Fruit fly (Drosophila melanogaster) whole organism, embryonic: ENCODE measurements around the gene Scamp.

ENCODE experiments used
- Adf1 ChIP-seq: fragments of 200-800 bp; sonication (Bioruptor generic); IDR thresholded peaks from 2 replicates; pipeline ENCODE4 v1.3.6; 2022; ENCODE audit warnings: missing biosample characterization, missing genetic modification characterization
- Antp ChIP-seq: fragments of 200-800 bp; sonication (Bioruptor generic); optimal IDR thresholded peaks from 3 replicates; lab custom pipeline; 2016; ENCODE audit warnings: missing biosample characterization, missing genetic modification characterization
- BEAF-32 ChIP-seq: fragments of 200-800 bp; sonication (Bioruptor generic); optimal IDR thresholded peaks from 3 replicates; lab custom pipeline; 2017; ENCODE audit warnings: missing biosample characterization, missing genetic modification characterization, mild to moderate bottlenecking, moderate library complexity, missing genetic modification reagents
- CG11504 ChIP-seq: fragments of 200-800 bp; sonication (Bioruptor generic); optimal IDR thresholded peaks from 3 replicates; lab custom pipeline; 2019; ENCODE audit warnings: missing biosample characterization, mild to moderate bottlenecking, missing genetic modification characterization, moderate library complexity
- CG11696 ChIP-seq: fragments of 200-800 bp; sonication (Bioruptor generic); IDR thresholded peaks from 2 replicates; pipeline ENCODE4 v1.3.6; 2022; ENCODE audit warnings: missing biosample characterization, missing genetic modification characterization
- CG13296 ChIP-seq: fragments of 200-800 bp; sonication (Bioruptor generic); optimal IDR thresholded peaks from 3 replicates; lab custom pipeline; 2018; ENCODE audit warnings: missing biosample characterization, mild to moderate bottlenecking, missing genetic modification characterization
- CG14860 ChIP-seq: fragments of 200-800 bp; sonication (Bioruptor generic); IDR thresholded peaks from 3 replicates; pipeline ENCODE4 v1.3.6; 2022; ENCODE audit warnings: missing biosample characterization, missing genetic modification characterization; ENCODE audit not compliant: partially characterized antibody
- CG15479 ChIP-seq: fragments of 200-800 bp; sonication (Bioruptor generic); optimal IDR thresholded peaks from 3 replicates; lab custom pipeline; 2019; ENCODE audit warnings: missing biosample characterization, mild to moderate bottlenecking, missing genetic modification characterization, moderate library complexity
- CG15514 ChIP-seq: fragments of 200-800 bp; sonication (Bioruptor generic); optimal IDR thresholded peaks from 3 replicates; lab custom pipeline; 2017; ENCODE audit warnings: missing biosample characterization, missing genetic modification characterization, mild to moderate bottlenecking, moderate library complexity, missing genetic modification reagents
- CG1832 ChIP-seq: fragments of 200-800 bp; sonication (Bioruptor generic); optimal IDR thresholded peaks from 2 replicates; lab custom pipeline; 2017; ENCODE audit warnings: missing biosample characterization, mild to moderate bottlenecking, missing genetic modification characterization, inconsistent platforms
- CG2129 ChIP-seq: fragments of 200-800 bp; sonication (Bioruptor generic); IDR thresholded peaks from 2 replicates; pipeline ENCODE4 v1.3.6; 2022; ENCODE audit warnings: missing biosample characterization, missing genetic modification characterization; ENCODE audit not compliant: partially characterized antibody
- CG4360 ChIP-seq: fragments of 200-800 bp; sonication (Bioruptor generic); IDR thresholded peaks from 2 replicates; pipeline ENCODE4 v1.3.6; 2022; ENCODE audit warnings: missing biosample characterization, missing genetic modification characterization
- CG7745 ChIP-seq: fragments of 200-800 bp; sonication (Bioruptor generic); optimal IDR thresholded peaks from 2 replicates; lab custom pipeline; 2018; ENCODE audit warnings: missing biosample characterization, mild to moderate bottlenecking, missing genetic modification characterization, moderate library complexity
- CG8765 ChIP-seq: fragments of 200-800 bp; sonication (Bioruptor generic); IDR thresholded peaks from 2 replicates; pipeline ENCODE4 v1.3.6; 2022; ENCODE audit warnings: missing biosample characterization, missing genetic modification characterization
- CHES-1-like ChIP-seq: fragments of 200-800 bp; sonication (Bioruptor generic); optimal IDR thresholded peaks from 2 replicates; lab custom pipeline; 2016; ENCODE audit warnings: missing biosample characterization, missing genetic modification characterization
- Doc3 ChIP-seq: fragments of 200-800 bp; sonication (Bioruptor generic); IDR thresholded peaks from 3 replicates; pipeline ENCODE4 v1.3.6; 2022; ENCODE audit warnings: missing biosample characterization, missing genetic modification characterization; ENCODE audit not compliant: partially characterized antibody
- E2f2 ChIP-seq: fragments of 200-800 bp; sonication (Bioruptor generic); IDR thresholded peaks from 2 replicates; pipeline ENCODE4 v1.3.6; 2022; ENCODE audit warnings: missing biosample characterization, missing genetic modification characterization
- Med ChIP-seq: fragments of 200-800 bp; sonication (Bioruptor generic); peaks from one replicate; lab custom pipeline; 2016; ENCODE audit warnings: missing biosample characterization, missing genetic modification characterization, mild to moderate bottlenecking, inconsistent platforms, moderate library complexity
- Pdp1 ChIP-seq, 2 experiments: fragments of 200-800 bp; sonication (Bioruptor generic); optimal IDR thresholded peaks; 3 replicates each; lab custom pipeline; 2016; ENCODE audit warnings: missing biosample characterization in 2 of 2, missing genetic modification characterization in 2 of 2, mild to moderate bottlenecking in 1 of 2, moderate library complexity in 1 of 2
- Sry-β ChIP-seq: fragments of 200-800 bp; sonication (Bioruptor generic); optimal IDR thresholded peaks from 2 replicates; lab custom pipeline; 2018; ENCODE audit warnings: missing biosample characterization, mild to moderate bottlenecking, missing genetic modification characterization, moderate library complexity
- Trl ChIP-seq, 3 experiments: fragments of >200 bp in 2 of 3; fragments of 200-800 bp in 1 of 3; sonication (Bioruptor generic) in 1 of 3; optimal IDR thresholded peaks; 2 replicates in 1 of 3; 3 replicates in 2 of 3; lab custom pipeline; 2016 to 2017; ENCODE audit warnings: missing biosample characterization in 1 of 3, missing genetic modification characterization in 1 of 3
- Vsx1 ChIP-seq: fragments of 200-800 bp; sonication (Bioruptor generic); optimal IDR thresholded peaks from 2 replicates; lab custom pipeline; 2017; ENCODE audit warnings: missing biosample characterization, mild to moderate bottlenecking, missing genetic modification characterization, missing genetic modification reagents
- amos ChIP-seq: fragments of 200-800 bp; sonication (Bioruptor generic); IDR thresholded peaks from 2 replicates; pipeline ENCODE4 v1.3.6; 2022; ENCODE audit warnings: missing biosample characterization, missing genetic modification characterization; ENCODE audit not compliant: partially characterized antibody
- ato ChIP-seq: fragments of 200-800 bp; sonication (Bioruptor generic); IDR thresholded peaks from 2 replicates; pipeline ENCODE4 v1.3.6; 2022; ENCODE audit warnings: missing biosample characterization, missing genetic modification characterization; ENCODE audit not compliant: partially characterized antibody
- bbx ChIP-seq: fragments of 200-800 bp; sonication (Bioruptor generic); IDR thresholded peaks from 2 replicates; pipeline ENCODE4 v1.3.6; 2022; ENCODE audit warnings: missing biosample characterization, missing genetic modification characterization; ENCODE audit not compliant: partially characterized antibody
- cg ChIP-seq: fragments of 200-800 bp; sonication (Bioruptor generic); optimal IDR thresholded peaks from 3 replicates; lab custom pipeline; 2019; ENCODE audit warnings: missing biosample characterization, mild to moderate bottlenecking, missing genetic modification characterization, moderate library complexity
- grau ChIP-seq: fragments of 200-800 bp; optimal IDR thresholded peaks from 3 replicates; lab custom pipeline; 2019; ENCODE audit warnings: missing biosample characterization, mild to moderate bottlenecking, missing genetic modification characterization, moderate library complexity
- lab ChIP-seq: fragments of 200-800 bp; sonication (Bioruptor generic); optimal IDR thresholded peaks from 3 replicates; lab custom pipeline; 2017; ENCODE audit warnings: missing biosample characterization, missing genetic modification characterization, mild to moderate bottlenecking, moderate library complexity, missing genetic modification reagents
- nerfin-2 ChIP-seq: fragments of 200-800 bp; sonication (Bioruptor generic); IDR thresholded peaks from 2 replicates; pipeline ENCODE4 v1.3.6; 2022; ENCODE audit warnings: missing biosample characterization, missing genetic modification characterization; ENCODE audit not compliant: partially characterized antibody
- nom ChIP-seq: fragments of 200-800 bp; sonication (Bioruptor generic); optimal IDR thresholded peaks from 2 replicates; lab custom pipeline; 2017; ENCODE audit warnings: missing biosample characterization, missing genetic modification characterization, mild to moderate bottlenecking, moderate library complexity, missing genetic modification reagents
- sna ChIP-seq: fragments of 200-800 bp; sonication (Bioruptor generic); IDR thresholded peaks from 2 replicates; pipeline ENCODE4 v1.3.6; 2022; ENCODE audit warnings: missing biosample characterization, missing genetic modification characterization; ENCODE audit not compliant: partially characterized antibody
- sr ChIP-seq: fragments of 200-800 bp; sonication (Bioruptor generic); IDR thresholded peaks from 3 replicates; pipeline ENCODE4 v1.3.6; 2022; ENCODE audit warnings: missing biosample characterization, missing genetic modification characterization
- vnd ChIP-seq: fragments of 200-800 bp; sonication (Bioruptor generic); IDR thresholded peaks from 3 replicates; pipeline ENCODE4 v1.3.6; 2022; ENCODE audit warnings: missing biosample characterization, missing genetic modification characterization; ENCODE audit not compliant: partially characterized antibody

The Scamp gene

DNA sequence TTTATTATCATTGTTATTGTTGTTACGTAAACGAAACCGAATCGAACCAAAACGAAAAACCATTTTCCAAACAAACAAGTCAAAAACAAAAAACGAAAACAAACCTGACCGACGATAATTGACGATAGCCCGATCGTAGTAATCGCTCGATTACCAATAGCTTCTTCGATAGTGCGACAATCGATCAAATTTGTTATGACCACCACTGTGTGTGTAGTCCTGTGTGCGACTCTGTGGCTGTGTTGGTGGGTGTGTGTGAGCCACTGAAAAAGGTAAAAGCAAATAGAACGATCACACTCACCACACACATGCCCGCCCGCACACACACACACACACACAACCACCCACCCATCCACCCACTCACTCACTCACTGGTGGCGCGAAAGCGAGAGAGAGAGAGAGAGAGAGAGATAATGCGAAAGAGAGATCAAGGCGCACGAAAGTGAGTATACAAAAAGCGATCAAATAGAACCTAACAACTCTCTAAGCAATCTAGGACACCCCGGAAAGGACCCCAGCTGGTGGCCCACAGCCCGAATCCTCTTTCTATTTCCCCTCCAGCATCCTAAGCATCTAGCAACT, 34.9 kb upstream of the Scamp start (continued):
- TF ChIP-seq cg (GFP tag; lab: Kevin White, UChicago) (peak; percentile 80), CG14860 (GFP tag; lab: Robert Waterston, UW) (peak; percentile 56; the same call in 1 of the 3 replicates), Doc3 (GFP tag; lab: Robert Waterston, UW) (0 out of 3 replicates have a peak, but pooled peaks have one; percentile 20), vnd (0 out of 3 replicates have a peak, but pooled peaks have one; percentile 44), CHES-1-like (GFP tag; lab: Kevin White, UChicago) (no peak), lab (no peak), nerfin-2 (GFP tag; lab: Robert Waterston, UW) (peak; percentile 58; the same call in 1 of the 2 replicates), bbx (GFP tag; lab: Robert Waterston, UW) (peak; percentile 76), sr (peak; percentile 95), CG2129 (no peak), Antp (no peak), grau (tag; lab: Kevin White, UChicago) (no peak), Sry-β (GFP tag; lab: Kevin White, UChicago) (no peak), Pdp1 (GFP tag; optimal IDR thresholded peaks at IDR 0.05; lab: Kevin White, UChicago) (peak in 1 of 2 experiments; percentile 29), amos (peak; percentile 57; the same call in 1 of the 2 replicates), E2f2 (GFP tag; lab: Robert Waterston, UW) (0 out of 2 replicates have a peak, but pooled peaks have one; percentile 29), CG1832 (GFP tag; lab: Kevin White, UChicago) (peak; percentile 60), BEAF-32 (GFP tag; lab: Kevin White, UChicago) (peak; percentile 40), CG15514 (GFP tag; lab: Kevin White, UChicago) (peak; percentile 3), ato (GFP tag; lab: Robert Waterston, UW) (peak; percentile 60; the same call in 1 of the 2 replicates), sna (GFP tag; lab: Robert Waterston, UW) (0 out of 2 replicates have a peak, but pooled peaks have one; percentile 21)

DNA sequence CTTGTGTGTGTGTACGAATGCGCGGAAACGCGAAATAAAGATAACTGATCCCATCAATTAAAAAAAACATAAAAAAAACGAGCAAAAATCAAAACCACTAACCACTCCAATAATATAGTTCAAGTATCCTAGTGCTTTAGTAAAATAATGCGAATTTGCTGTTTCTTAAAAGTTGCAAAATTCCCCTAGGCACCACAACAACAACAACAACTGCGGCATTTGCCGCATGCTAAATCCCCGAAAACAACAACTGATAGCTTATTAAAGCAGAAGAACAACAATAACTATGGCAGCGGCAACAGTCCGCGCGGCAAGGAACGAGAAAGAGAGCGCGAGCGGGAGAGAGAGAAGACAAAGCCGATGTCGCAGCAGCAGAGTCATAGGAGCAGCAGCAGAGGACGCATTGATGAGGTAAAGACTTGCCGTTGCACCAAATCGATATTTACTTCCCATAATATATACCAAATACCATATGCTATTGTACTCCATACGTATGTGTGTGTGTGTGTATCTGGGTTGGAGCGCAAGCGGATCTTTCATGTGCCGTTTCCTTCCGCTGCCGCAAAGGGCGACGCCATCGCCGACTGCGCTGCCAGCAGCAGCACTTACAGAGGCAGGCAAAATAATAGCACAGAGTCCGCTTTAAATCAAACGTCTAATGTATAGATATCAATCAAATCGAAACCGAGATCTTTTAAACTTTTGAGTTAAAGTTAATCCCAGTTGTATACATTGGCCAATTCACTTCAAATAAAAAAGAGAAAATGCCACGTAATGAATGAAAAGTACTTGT, 33.5 kb upstream of the Scamp start:
- TF ChIP-seq CG7745 (tag; lab: Kevin White, UChicago): no peak
- TF ChIP-seq CG11504 (tag; lab: Kevin White, UChicago): no peak
- TF ChIP-seq Vsx1 (GFP tag; lab: Kevin White, UChicago): no peak
- no peak for TF ChIP-seq CG13296 (GFP tag; lab: Kevin White, UChicago)
- TF ChIP-seq CG4360 (GFP tag; lab: Robert Waterston, UW): peak; percentile 76
- TF ChIP-seq nom: peak; percentile 25
- peak; percentile 67; the same call in 1 of the 2 replicates for TF ChIP-seq CG11696 (GFP tag; lab: Robert Waterston, UW)
- peak; percentile 85 for TF ChIP-seq Adf1 (GFP tag; lab: Robert Waterston, UW)
- TF ChIP-seq Trl (optimal IDR thresholded peaks at IDR 0.05; lab: Kevin White, UChicago): peak; percentile 48 to 60
- no peak for TF ChIP-seq Trl (GFP tag; optimal IDR thresholded peaks at IDR 0.05; lab: Kevin White, UChicago)
- peak; percentile 41 for TF ChIP-seq CG1832 (GFP tag; lab: Kevin White, UChicago)
- TF ChIP-seq CG15479 (GFP tag; lab: Kevin White, UChicago): peak; percentile 61
- no peak for TF ChIP-seq CG8765 (GFP tag; lab: Robert Waterston, UW)
- no peak for TF ChIP-seq Med
- TF ChIP-seq, all 482 proteins: peak for 7
